Worm (Caenorhabditis elegans) whole organism, mixed stage, embryonic: ENCODE measurements around the gene ZK512.10.
A peak's percentile ranks its signal among the peaks of the same experiment; 100 is the strongest.

Source experiments
- M03D4.4 ChIP-seq: sonication (generic microtip); optimal IDR thresholded peaks from 2 replicates; lab custom pipeline; 2017; ENCODE audit warnings: mild to moderate bottlenecking, missing genetic modification characterization, missing compliant biosample characterization
- bed-3 ChIP-seq: fragments of 200-800 bp; sonication (Bioruptor generic); optimal IDR thresholded peaks from 3 replicates; lab custom pipeline; 2018; ENCODE audit warnings: mild to moderate bottlenecking, missing genetic modification characterization, moderate library complexity, missing compliant biosample characterization
- ceh-39 ChIP-seq: fragments of 150-350 bp; optimal IDR thresholded peaks from 2 replicates; lab custom pipeline; 2014; ENCODE audit warnings: missing biosample characterization, missing genetic modification characterization
- ceh-43 ChIP-seq: fragments of 200-800 bp; sonication (Bioruptor generic); optimal IDR thresholded peaks from 2 replicates; lab custom pipeline; 2018; ENCODE audit warnings: mild to moderate bottlenecking, missing genetic modification characterization, moderate library complexity, missing compliant biosample characterization
- ceh-83 ChIP-seq: fragments of 200-800 bp; sonication (Bioruptor generic); optimal IDR thresholded peaks from 2 replicates; lab custom pipeline; 2018; ENCODE audit warnings: mild to moderate bottlenecking, missing genetic modification characterization, missing compliant biosample characterization
- ces-1 ChIP-seq: fragments of 150-350 bp; optimal IDR thresholded peaks from 2 replicates; lab custom pipeline; 2014; ENCODE audit warnings: missing biosample characterization, missing genetic modification reagents, missing genetic modification characterization
- cnd-1 ChIP-seq: fragments of 200-800 bp; sonication (Bioruptor generic); optimal IDR thresholded peaks from 2 replicates; lab custom pipeline; 2018; ENCODE audit warnings: mild to moderate bottlenecking, missing genetic modification characterization, missing compliant biosample characterization
- elt-1 ChIP-seq: sonication (generic microtip); optimal IDR thresholded peaks from 2 replicates; lab custom pipeline; 2017; ENCODE audit warnings: missing genetic modification characterization, mild to moderate bottlenecking, missing compliant biosample characterization, antibody characterized with exemption, moderate library complexity, borderline replicate concordance; ENCODE audit not compliant: insufficient read depth
- elt-3 ChIP-seq: fragments of 150-350 bp; optimal IDR thresholded peaks from 2 replicates; lab custom pipeline; 2014; ENCODE audit warnings: missing biosample characterization, missing genetic modification characterization
- flh-1 ChIP-seq: fragments of 200-800 bp; sonication (Bioruptor generic); optimal IDR thresholded peaks from 2 replicates; lab custom pipeline; 2018; ENCODE audit warnings: mild to moderate bottlenecking, missing genetic modification characterization, moderate library complexity, missing compliant biosample characterization
- ham-2 ChIP-seq: fragments of 200-800 bp; sonication (Bioruptor generic); optimal IDR thresholded peaks from 2 replicates; lab custom pipeline; 2018; ENCODE audit warnings: mild to moderate bottlenecking, missing genetic modification characterization, missing compliant biosample characterization
- hlh-1 ChIP-seq: fragments of 150-350 bp; optimal IDR thresholded peaks from 2 replicates; lab custom pipeline; 2014; ENCODE audit warnings: missing biosample characterization, missing genetic modification reagents, missing genetic modification characterization
- lin-13 ChIP-seq: fragments of 150-350 bp; optimal IDR thresholded peaks from 2 replicates; lab custom pipeline; 2014; ENCODE audit warnings: missing biosample characterization, missing genetic modification characterization
- lsy-2 ChIP-seq: fragments of 150-350 bp; optimal IDR thresholded peaks from 2 replicates; lab custom pipeline; 2014; ENCODE audit warnings: missing biosample characterization, missing genetic modification characterization
- mab-5 ChIP-seq: fragments of 150-350 bp; optimal IDR thresholded peaks from 2 replicates; lab custom pipeline; 2014; ENCODE audit warnings: missing biosample characterization, missing genetic modification characterization
- mep-1 ChIP-seq: fragments of 150-350 bp; optimal IDR thresholded peaks from 2 replicates; lab custom pipeline; 2017; ENCODE audit warnings: missing biosample characterization, missing genetic modification reagents, missing genetic modification characterization, inconsistent platforms
- mls-2 ChIP-seq: sonication (generic microtip); optimal IDR thresholded peaks from 2 replicates; lab custom pipeline; 2016; ENCODE audit warnings: mild to moderate bottlenecking, missing genetic modification characterization, moderate library complexity, missing compliant biosample characterization
- nhr-12 ChIP-seq: fragments of 150-350 bp; optimal IDR thresholded peaks from 2 replicates; lab custom pipeline; 2014; ENCODE audit warnings: missing biosample characterization, missing genetic modification characterization
- nhr-2 ChIP-seq: fragments of 150-350 bp; optimal IDR thresholded peaks from 2 replicates; lab custom pipeline; 2014; ENCODE audit warnings: missing biosample characterization, missing genetic modification characterization
- nhr-237 ChIP-seq: fragments of 150-350 bp; optimal IDR thresholded peaks from 2 replicates; lab custom pipeline; 2014; ENCODE audit warnings: missing biosample characterization, missing genetic modification characterization
- nhr-76 ChIP-seq: sonication (generic microtip); optimal IDR thresholded peaks from 2 replicates; lab custom pipeline; 2017; ENCODE audit warnings: missing biosample characterization, missing genetic modification characterization
- pha-4 ChIP-seq: fragments of 150-350 bp; optimal IDR thresholded peaks from 2 replicates; lab custom pipeline; 2018; ENCODE audit warnings: missing biosample characterization, missing genetic modification reagents, missing genetic modification characterization
- sem-2 ChIP-seq: fragments of 200-800 bp; sonication (Bioruptor generic); optimal IDR thresholded peaks from 2 replicates; lab custom pipeline; 2018; ENCODE audit warnings: mild to moderate bottlenecking, missing genetic modification characterization, missing compliant biosample characterization
- snpc-4 ChIP-seq: fragments of 150-350 bp; optimal IDR thresholded peaks from 2 replicates; lab custom pipeline; 2014; ENCODE audit warnings: missing biosample characterization, missing genetic modification characterization
- sptf-1 ChIP-seq: sonication (generic microtip); optimal IDR thresholded peaks from 2 replicates; lab custom pipeline; 2017; ENCODE audit warnings: mild to moderate bottlenecking, missing genetic modification characterization, moderate library complexity, missing compliant biosample characterization
- tbx-8 ChIP-seq: fragments of 200-800 bp; sonication (Bioruptor generic); optimal IDR thresholded peaks from 2 replicates; lab custom pipeline; 2018; ENCODE audit warnings: mild to moderate bottlenecking, missing genetic modification characterization, moderate library complexity, missing compliant biosample characterization
- unc-120 ChIP-seq: sonication (generic microtip); optimal IDR thresholded peaks from 2 replicates; lab custom pipeline; 2017; ENCODE audit warnings: missing genetic modification characterization, missing compliant biosample characterization; ENCODE audit not compliant: poor library complexity, severe bottlenecking
- unc-39 ChIP-seq: fragments of 150-350 bp; optimal IDR thresholded peaks from 2 replicates; lab custom pipeline; 2014; ENCODE audit warnings: missing biosample characterization, missing genetic modification characterization
- unc-62 ChIP-seq: fragments of 150-350 bp; optimal IDR thresholded peaks from 2 replicates; lab custom pipeline; 2014; ENCODE audit warnings: missing biosample characterization, missing genetic modification reagents, missing genetic modification characterization
- zip-8 ChIP-seq: fragments of 150-350 bp; optimal IDR thresholded peaks from 2 replicates; lab custom pipeline; 2014; ENCODE audit warnings: missing biosample characterization, missing genetic modification characterization
- ztf-11 ChIP-seq: fragments of 150-350 bp; optimal IDR thresholded peaks from 2 replicates; lab custom pipeline; 2014; ENCODE audit warnings: missing biosample characterization, missing genetic modification characterization

The ZK512.10 gene

DNA sequence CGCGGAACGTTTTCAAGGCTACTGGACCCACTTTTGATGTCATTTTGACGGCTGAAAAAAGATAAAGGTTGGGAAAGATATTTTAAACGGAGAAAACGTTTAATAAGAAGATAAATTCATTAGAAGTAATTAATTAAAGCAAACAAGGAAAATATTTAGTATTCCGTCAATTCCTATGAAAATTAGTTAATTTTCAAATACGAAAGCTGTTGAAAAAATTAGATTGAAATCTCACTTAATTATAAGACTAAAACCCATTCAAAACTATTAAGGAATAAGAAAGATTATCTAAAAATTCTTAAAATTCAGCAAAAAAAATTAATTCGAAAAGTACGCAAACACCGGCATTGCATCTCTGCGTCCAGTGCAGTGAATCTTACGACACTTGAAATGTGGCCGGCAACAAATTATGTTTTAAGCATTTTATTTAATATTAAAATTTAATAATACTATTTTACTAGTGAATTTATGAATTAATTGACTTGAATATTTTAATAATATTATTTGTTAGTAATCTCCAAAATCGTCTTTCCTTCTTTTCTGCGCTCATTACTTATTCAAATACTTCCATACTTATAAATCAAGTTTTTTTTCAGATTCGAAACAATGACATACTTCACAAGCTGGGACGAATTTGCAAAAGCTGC, 14.2 kb downstream of the ZK512.10 start, which contains the start of the genes ZK512.2 and ZK512.4:
Gene ZK512.2, minus strand, starts transcription at position 51 of the 647 bp plus-strand sequence.
Gene ZK512.4, plus strand, starts transcription at position 597 of the 647 bp plus-strand sequence.
- no peak for TF ChIP-seq flh-1 (GFP tag; lab: Kevin White, UChicago)
- no peak for TF ChIP-seq mep-1 (tag; lab: Kevin White, UChicago)
- no peak for TF ChIP-seq nhr-12
- peak; percentile 24 for TF ChIP-seq lsy-2 (tag; lab: Kevin White, UChicago)
- no peak for TF ChIP-seq nhr-76 (tag; lab: Kevin White, UChicago)
- peak; percentile 53 for TF ChIP-seq ces-1 (GFP tag; lab: Kevin White, UChicago)
- no peak for TF ChIP-seq ceh-43 (GFP tag; lab: Kevin White, UChicago)
- TF ChIP-seq ztf-11 (tag; lab: Kevin White, UChicago): no peak
- no peak for TF ChIP-seq unc-39 (tag; lab: Kevin White, UChicago)
- TF ChIP-seq, all 35 proteins: peak for 2

DNA sequence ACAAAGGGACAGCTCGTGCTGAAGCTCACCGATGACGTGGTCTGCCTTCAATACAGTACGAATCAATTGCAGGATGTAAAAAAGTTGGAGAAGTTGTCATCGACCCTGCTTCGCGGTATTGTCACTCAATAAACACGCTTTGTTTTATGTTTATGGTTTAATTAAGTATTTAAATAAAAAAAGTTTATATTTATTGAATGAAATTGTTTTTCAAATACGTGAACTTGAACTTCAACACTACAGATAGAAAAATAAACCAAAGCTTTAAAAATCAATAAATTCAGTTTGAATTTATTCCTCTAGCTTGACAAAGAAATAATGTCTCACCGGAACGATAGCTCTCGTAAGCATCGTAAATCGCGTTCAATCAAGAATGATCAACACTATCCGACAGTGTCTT, 15.1 kb downstream of the ZK512.10 start, which contains the start of gene ZK512.8:
Gene ZK512.8, plus strand, starts transcription at position 301 of the 400 bp plus-strand sequence.
- no peak for TF ChIP-seq sptf-1 (tag; lab: Kevin White, UChicago)
- no peak for TF ChIP-seq pha-4 (tag; lab: Kevin White, UChicago)
- TF ChIP-seq tbx-8 (GFP tag; lab: Kevin White, UChicago): no peak
- no peak for TF ChIP-seq sem-2 (GFP tag; lab: Kevin White, UChicago)
- no peak for TF ChIP-seq nhr-237 (tag; lab: Kevin White, UChicago)

DNA sequence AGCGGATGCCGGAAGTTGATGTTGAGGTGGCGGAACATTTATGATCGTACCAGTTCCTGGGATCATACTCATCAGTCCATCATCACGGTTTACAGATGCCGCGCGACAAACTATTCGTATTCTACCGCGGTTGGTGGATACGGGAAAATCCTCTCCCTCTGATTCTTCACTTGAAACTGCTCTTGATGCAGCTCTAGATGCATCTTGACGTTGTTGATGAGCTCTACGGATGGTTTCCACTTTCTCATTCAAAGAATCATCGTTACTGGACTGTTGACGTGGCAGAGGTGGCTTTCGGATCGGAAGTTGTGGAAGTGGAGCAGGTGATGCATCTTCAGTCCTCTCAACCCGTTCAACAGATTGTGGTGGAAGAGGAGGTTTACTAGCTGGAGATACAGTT, 18.4 kb downstream of the ZK512.10 start:
- TF ChIP-seq ces-1 (GFP tag; lab: Kevin White, UChicago) (no peak), tbx-8 (GFP tag; lab: Kevin White, UChicago) (no peak), lin-13 (no peak), hlh-1 (tag; lab: Kevin White, UChicago) (no peak)

ce11 chrIII:9151782-9152181, 21.1 kb downstream of the ZK512.10 start:
- TF ChIP-seq unc-39 (tag; lab: Kevin White, UChicago) (no peak), unc-62 (peak; percentile 5), hlh-1 (tag; lab: Kevin White, UChicago) (peak; percentile 34), elt-3 (tag; lab: Kevin White, UChicago) (no peak), nhr-12 (no peak), nhr-237 (tag; lab: Kevin White, UChicago) (no peak), mep-1 (tag; lab: Kevin White, UChicago) (no peak), nhr-76 (tag; lab: Kevin White, UChicago) (no peak), sptf-1 (tag; lab: Kevin White, UChicago) (no peak), mab-5 (tag; lab: Kevin White, UChicago) (no peak), ham-2 (GFP tag; lab: Kevin White, UChicago) (no peak), flh-1 (GFP tag; lab: Kevin White, UChicago) (no peak), mls-2 (tag; lab: Kevin White, UChicago) (no peak), ces-1 (GFP tag; lab: Kevin White, UChicago) (no peak), pha-4 (tag; lab: Kevin White, UChicago) (no peak), M03D4.4 (tag; lab: Kevin White, UChicago) (no peak), ceh-43 (GFP tag; lab: Kevin White, UChicago) (no peak), sem-2 (GFP tag; lab: Kevin White, UChicago) (no peak), zip-8 (tag; lab: Kevin White, UChicago) (no peak), cnd-1 (no peak), snpc-4 (tag; lab: Kevin White, UChicago) (no peak), unc-120 (tag; lab: Kevin White, UChicago) (peak; percentile 53), ceh-83 (GFP tag; lab: Kevin White, UChicago) (no peak), nhr-2 (tag; lab: Kevin White, UChicago) (no peak)

DNA sequence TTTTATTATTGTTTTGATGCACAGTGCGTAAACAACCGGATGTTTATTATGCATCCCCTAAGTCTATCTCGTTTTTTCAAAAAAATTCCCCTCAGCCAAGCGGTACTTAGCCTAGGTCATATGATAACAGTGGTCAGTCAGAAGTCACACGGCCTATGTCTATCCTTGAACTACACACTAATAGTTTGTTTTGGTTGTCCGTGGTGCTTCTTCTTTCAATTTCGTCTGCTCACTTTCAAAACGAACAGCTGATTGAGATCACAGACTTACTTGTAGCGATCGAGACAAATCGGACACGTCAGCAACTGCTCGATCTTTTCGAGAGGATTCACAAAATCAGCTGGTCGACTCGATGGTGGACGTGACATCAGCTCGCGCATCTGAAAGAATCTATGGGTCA, 22.3 kb downstream of the ZK512.10 start:
- TF ChIP-seq nhr-237 (tag; lab: Kevin White, UChicago) (no peak), ham-2 (GFP tag; lab: Kevin White, UChicago) (no peak), M03D4.4 (tag; lab: Kevin White, UChicago) (no peak), ces-1 (GFP tag; lab: Kevin White, UChicago) (no peak), zip-8 (tag; lab: Kevin White, UChicago) (no peak), nhr-2 (tag; lab: Kevin White, UChicago) (no peak), ceh-39 (tag; lab: Kevin White, UChicago) (no peak), bed-3 (GFP tag; lab: Kevin White, UChicago) (no peak), elt-3 (tag; lab: Kevin White, UChicago) (no peak), sptf-1 (tag; lab: Kevin White, UChicago) (no peak), mab-5 (tag; lab: Kevin White, UChicago) (no peak), lsy-2 (tag; lab: Kevin White, UChicago) (no peak), unc-62 (no peak), elt-1 (tag; lab: Kevin White, UChicago) (no peak)
